Worm (Caenorhabditis elegans) whole organism, young adult: ENCODE measurements around the gene ascc-1.

Source experiments
- B0336.3 ChIP-seq: fragments of 200-800 bp; sonication (Bioruptor generic); IDR thresholded peaks from 2 replicates; pipeline ENCODE4 v1.3.6; 2022; ENCODE audit warnings: missing genetic modification characterization, missing compliant biosample characterization
- C17E4.6 ChIP-seq: fragments of 200-800 bp; sonication (Bioruptor generic); IDR thresholded peaks from 2 replicates; pipeline ENCODE4 v1.3.6; 2022; ENCODE audit warnings: missing genetic modification reagents, missing genetic modification characterization, missing compliant biosample characterization
- F52B5.7 ChIP-seq: sonication (generic microtip); optimal IDR thresholded peaks from 2 replicates; lab custom pipeline; 2016; ENCODE audit warnings: mild to moderate bottlenecking, missing genetic modification characterization, missing compliant biosample characterization
- F57A8.1 ChIP-seq: fragments of 200-800 bp; sonication (Bioruptor generic); optimal IDR thresholded peaks from 2 replicates; lab custom pipeline; 2018; ENCODE audit warnings: mild to moderate bottlenecking, missing genetic modification characterization, moderate library complexity, missing compliant biosample characterization
- Y53F4B.3 ChIP-seq: fragments of 200-800 bp; sonication (Bioruptor generic); IDR thresholded peaks from 2 replicates; pipeline ENCODE4 v1.3.6; 2022; ENCODE audit warnings: missing genetic modification reagents, missing genetic modification characterization, missing compliant biosample characterization
- Y53G8AR.9 ChIP-seq: fragments of 200-800 bp; sonication (Bioruptor generic); conservative IDR thresholded peaks from 2 replicates; pipeline ENCODE4 v1.3.6; 2022; ENCODE audit warnings: missing genetic modification reagents, missing genetic modification characterization, missing compliant biosample characterization
- Y79H2A.3 ChIP-seq: fragments of 200-800 bp; sonication (Bioruptor generic); conservative IDR thresholded peaks from 2 replicates; pipeline ENCODE4 v1.3.6; 2022; ENCODE audit warnings: missing genetic modification reagents, missing genetic modification characterization, missing compliant biosample characterization
- Y95B8A.8 ChIP-seq: fragments of 200-800 bp; sonication (Bioruptor generic); IDR thresholded peaks from 2 replicates; pipeline ENCODE4 v1.3.6; 2022; ENCODE audit warnings: missing genetic modification reagents, missing genetic modification characterization, missing compliant biosample characterization
- attf-5 ChIP-seq: fragments of 200-800 bp; sonication (Bioruptor generic); optimal IDR thresholded peaks from 2 replicates; lab custom pipeline; 2018; ENCODE audit warnings: mild to moderate bottlenecking, missing genetic modification characterization, missing compliant biosample characterization
- bed-2 ChIP-seq: fragments of 200-800 bp; sonication (Bioruptor generic); IDR thresholded peaks from 2 replicates; pipeline ENCODE4 v1.3.6; 2022; ENCODE audit warnings: missing genetic modification reagents, missing genetic modification characterization, missing compliant biosample characterization
- ceh-58 ChIP-seq: fragments of 200-800 bp; sonication (Bioruptor generic); IDR thresholded peaks from 2 replicates; pipeline ENCODE4 v1.3.6; 2022; ENCODE audit warnings: missing genetic modification characterization, missing compliant biosample characterization
- chd-7 ChIP-seq: sonication (generic microtip); optimal IDR thresholded peaks from 2 replicates; lab custom pipeline; 2016; ENCODE audit warnings: mild to moderate bottlenecking, missing genetic modification characterization, moderate library complexity, missing compliant biosample characterization
- dox-1 ChIP-seq: fragments of 200-800 bp; sonication (Bioruptor generic); IDR thresholded peaks from 2 replicates; pipeline ENCODE4 v1.3.6; 2022; ENCODE audit warnings: missing genetic modification reagents, missing genetic modification characterization, missing compliant biosample characterization
- dpl-1 ChIP-seq: fragments of 150-350 bp; optimal IDR thresholded peaks from 2 replicates; lab custom pipeline; 2014; ENCODE audit warnings: missing biosample characterization, missing genetic modification reagents, missing genetic modification characterization
- efl-1 ChIP-seq: fragments of 150-350 bp; optimal IDR thresholded peaks from 2 replicates; lab custom pipeline; 2014; ENCODE audit warnings: missing biosample characterization, missing genetic modification reagents, missing genetic modification characterization
- ekl-4 ChIP-seq: fragments of 200-800 bp; sonication (Bioruptor generic); IDR thresholded peaks from 2 replicates; pipeline ENCODE4 v1.3.6; 2022; ENCODE audit warnings: missing genetic modification reagents, missing genetic modification characterization, missing compliant biosample characterization
- ets-4 ChIP-seq: fragments of 200-800 bp; sonication (Bioruptor generic); optimal IDR thresholded peaks from 2 replicates; lab custom pipeline; 2018; ENCODE audit warnings: mild to moderate bottlenecking, missing genetic modification characterization, missing compliant biosample characterization
- hmg-1.2 ChIP-seq: fragments of 200-800 bp; sonication (Bioruptor generic); IDR thresholded peaks from 2 replicates; pipeline ENCODE4 v1.3.6; 2022; ENCODE audit warnings: missing genetic modification reagents, missing genetic modification characterization, missing compliant biosample characterization
- hmg-20 ChIP-seq: fragments of 200-800 bp; sonication (Bioruptor generic); IDR thresholded peaks from 2 replicates; pipeline ENCODE4 v1.3.6; 2022; ENCODE audit warnings: missing genetic modification reagents, missing genetic modification characterization, missing compliant biosample characterization
- hrde-1 ChIP-seq: sonication (generic microtip); optimal IDR thresholded peaks from 2 replicates; lab custom pipeline; 2016; ENCODE audit warnings: missing genetic modification characterization, mild to moderate bottlenecking, missing compliant biosample characterization, moderate library complexity, missing genotype, missing genetic modification reagents, borderline replicate concordance
- hsf-1 ChIP-seq: fragments of 200-800 bp; sonication (Bioruptor generic); IDR thresholded peaks from 2 replicates; pipeline ENCODE4 v1.3.6; 2022; ENCODE audit warnings: missing genetic modification reagents, missing genetic modification characterization, missing compliant biosample characterization
- let-607 ChIP-seq, 2 experiments: fragments of 200-800 bp in 1 of 2; sonication (Bioruptor generic) in 1 of 2; sonication (generic microtip) in 1 of 2; optimal IDR thresholded peaks; 2 replicates each; lab custom pipeline; 2016 to 2018; ENCODE audit warnings: mild to moderate bottlenecking in 2 of 2, missing compliant biosample characterization in 2 of 2, missing genetic modification characterization in 2 of 2, moderate library complexity in 2 of 2, missing genotype in 1 of 2
- lin-26 ChIP-seq: fragments of 200-800 bp; sonication (Bioruptor generic); IDR thresholded peaks from 2 replicates; pipeline ENCODE4 v1.3.6; 2022; ENCODE audit warnings: missing genetic modification reagents, missing genetic modification characterization, missing compliant biosample characterization
- lin-35 ChIP-seq, 3 experiments: fragments of 150-350 bp in 2 of 3; sonication (generic microtip) in 1 of 3; optimal IDR thresholded peaks; 2 replicates each; lab custom pipeline; 2014 to 2018; ENCODE audit warnings: missing biosample characterization in 3 of 3, missing genetic modification characterization in 3 of 3, missing genetic modification reagents in 3 of 3
- lsl-1 ChIP-seq: fragments of 200-800 bp; sonication (Bioruptor generic); optimal IDR thresholded peaks from 2 replicates; lab custom pipeline; 2018; ENCODE audit warnings: mild to moderate bottlenecking, missing genetic modification characterization, moderate library complexity, missing compliant biosample characterization
- madf-6 ChIP-seq: fragments of 200-800 bp; sonication (Bioruptor generic); IDR thresholded peaks from 2 replicates; pipeline ENCODE4 v1.3.6; 2022; ENCODE audit warnings: missing genetic modification reagents, missing genetic modification characterization, missing compliant biosample characterization
- mes-4 ChIP-seq: sonication (generic microtip); optimal IDR thresholded peaks from 2 replicates; lab custom pipeline; 2016; ENCODE audit warnings: missing genotype, missing genetic modification characterization, missing compliant biosample characterization
- nfya-2 ChIP-seq: fragments of 200-800 bp; sonication (Bioruptor generic); IDR thresholded peaks from 2 replicates; pipeline ENCODE4 v1.3.6; 2022; ENCODE audit warnings: missing genetic modification reagents, missing genetic modification characterization, missing compliant biosample characterization
- nhr-80 ChIP-seq: sonication (generic microtip); optimal IDR thresholded peaks from 2 replicates; lab custom pipeline; 2016; ENCODE audit warnings: missing genetic modification characterization, missing compliant biosample characterization
- pbrm-1 ChIP-seq: fragments of 200-800 bp; sonication (Bioruptor generic); IDR thresholded peaks from 2 replicates; pipeline ENCODE4 v1.3.6; 2022; ENCODE audit warnings: missing genetic modification reagents, missing genetic modification characterization, missing compliant biosample characterization
- rcor-1 ChIP-seq: fragments of 200-800 bp; sonication (Bioruptor generic); IDR thresholded peaks from 2 replicates; pipeline ENCODE4 v1.3.6; 2022; ENCODE audit warnings: missing genetic modification reagents, missing genetic modification characterization, missing compliant biosample characterization
- rec-8 ChIP-seq, 2 experiments: sonication (generic microtip); optimal IDR thresholded peaks; 2 replicates each; lab custom pipeline; 2016; ENCODE audit warnings: mild to moderate bottlenecking in 2 of 2, missing genetic modification characterization in 2 of 2, missing genetic modification reagents in 2 of 2, missing genotype in 2 of 2, missing biosample characterization in 1 of 2, missing compliant biosample characterization in 1 of 2, moderate library complexity in 1 of 2
- rpc-1 ChIP-seq, 2 experiments: fragments of 150-350 bp in 1 of 2; sonication (generic microtip) in 1 of 2; optimal IDR thresholded peaks; 2 replicates each; lab custom pipeline; 2014 to 2018; ENCODE audit warnings: missing biosample characterization in 1 of 2, missing genetic modification characterization in 1 of 2, missing genetic modification reagents in 1 of 2, missing genotype in 1 of 2
- snpc-3.4 ChIP-seq: sonication (generic microtip); optimal IDR thresholded peaks from 2 replicates; lab custom pipeline; 2017; ENCODE audit warnings: missing genetic modification characterization, mild to moderate bottlenecking, missing compliant biosample characterization, antibody characterized with exemption, moderate library complexity, missing genotype, missing genetic modification reagents
- sptf-2 ChIP-seq: fragments of 200-800 bp; sonication (Bioruptor generic); optimal IDR thresholded peaks from 2 replicates; lab custom pipeline; 2018; ENCODE audit warnings: mild to moderate bottlenecking, missing genetic modification characterization, missing compliant biosample characterization
- tlf-1 ChIP-seq: fragments of 200-800 bp; sonication (Bioruptor generic); optimal IDR thresholded peaks from 2 replicates; lab custom pipeline; 2018; ENCODE audit warnings: mild to moderate bottlenecking, missing genetic modification characterization, missing compliant biosample characterization
- xnd-1 ChIP-seq: sonication (generic microtip); optimal IDR thresholded peaks from 2 replicates; lab custom pipeline; 2016; ENCODE audit warnings: missing genotype, missing genetic modification reagents, missing genetic modification characterization, missing compliant biosample characterization
- zfh-2 ChIP-seq: fragments of 200-800 bp; sonication (Bioruptor generic); conservative IDR thresholded peaks from 2 replicates; pipeline ENCODE4 v1.3.6; 2022; ENCODE audit warnings: missing genetic modification reagents, missing genetic modification characterization, missing compliant biosample characterization
- zim-3 ChIP-seq: sonication (generic microtip); optimal IDR thresholded peaks from 2 replicates; lab custom pipeline; 2017; ENCODE audit warnings: mild to moderate bottlenecking, missing genetic modification characterization, moderate library complexity, missing compliant biosample characterization
- ztf-22 ChIP-seq: fragments of 200-800 bp; sonication (Bioruptor generic); optimal IDR thresholded peaks from 2 replicates; lab custom pipeline; 2018; ENCODE audit warnings: mild to moderate bottlenecking, missing genetic modification characterization, moderate library complexity, missing compliant biosample characterization

The ascc-1 gene

ce11 chrII:55204-55603, 2.3 kb upstream of the ascc-1 start, which contains the start of gene tre-5 (continued):
- TF ChIP-seq zim-3 (tag; lab: Kevin White, UChicago) (no peak), rcor-1 (no peak)

ce11 chrII:57873-58272, 403 bp downstream of the ascc-1 start:
- TF ChIP-seq xnd-1 (tag; lab: Kevin White, UChicago): peak; percentile 17
- TF ChIP-seq B0336.3 (GFP tag; lab: Robert Waterston, UW): peak; percentile 59; the same call in 1 of the 2 replicates
- TF ChIP-seq pbrm-1: peak; percentile 55; the same call in 1 of the 2 replicates
- TF ChIP-seq dpl-1 (GFP tag; lab: Kevin White, UChicago): peak; percentile 16
- 0 out of 2 replicates have a peak, but pooled peaks have one; percentile 45 for TF ChIP-seq ekl-4 (GFP tag; lab: Robert Waterston, UW)
- peak; percentile 10 for TF ChIP-seq efl-1 (GFP tag; lab: Kevin White, UChicago)
- TF ChIP-seq attf-5: no peak
- TF ChIP-seq madf-6: peak; percentile 66
- no peak for TF ChIP-seq rcor-1

DNA sequence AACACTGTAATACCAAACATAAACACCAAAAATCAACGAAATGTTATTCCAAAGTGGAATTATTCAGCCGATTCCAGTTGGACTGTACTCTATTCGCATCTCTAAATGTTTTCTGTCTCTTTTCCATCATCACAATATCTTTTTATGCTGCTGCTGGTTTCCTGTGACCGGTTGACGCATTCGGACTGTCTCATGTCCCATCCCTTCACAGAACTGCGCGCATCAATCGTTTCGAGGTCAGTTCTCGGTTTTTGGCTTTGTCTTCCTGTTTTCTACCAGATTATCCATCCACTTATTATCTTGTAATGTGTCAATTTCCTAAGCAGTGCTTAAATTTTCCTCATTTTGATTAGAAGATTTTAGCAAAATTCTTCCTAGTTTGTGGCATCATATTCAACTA, 2.6 kb downstream of the ascc-1 start:
- TF ChIP-seq Y95B8A.8 (GFP tag; lab: Robert Waterston, UW): no peak
- TF ChIP-seq mes-4 (tag; lab: Kevin White, UChicago): no peak
- no peak for TF ChIP-seq ztf-22
- TF ChIP-seq ceh-58 (GFP tag; lab: Robert Waterston, UW): no peak
- TF ChIP-seq dox-1: no peak
- TF ChIP-seq lsl-1: no peak
- TF ChIP-seq chd-7 (tag; lab: Kevin White, UChicago): no peak
- TF ChIP-seq hsf-1 (GFP tag; lab: Robert Waterston, UW): no peak
- TF ChIP-seq Y79H2A.3 (GFP tag; lab: Robert Waterston, UW): no peak
- no peak for TF ChIP-seq sptf-2
- TF ChIP-seq rpc-1 (optimal IDR thresholded peaks at IDR 0.05; lab: Kevin White, UChicago): no peak
- TF ChIP-seq rpc-1 (tag; optimal IDR thresholded peaks at IDR 0.05; lab: Kevin White, UChicago): no peak

DNA sequence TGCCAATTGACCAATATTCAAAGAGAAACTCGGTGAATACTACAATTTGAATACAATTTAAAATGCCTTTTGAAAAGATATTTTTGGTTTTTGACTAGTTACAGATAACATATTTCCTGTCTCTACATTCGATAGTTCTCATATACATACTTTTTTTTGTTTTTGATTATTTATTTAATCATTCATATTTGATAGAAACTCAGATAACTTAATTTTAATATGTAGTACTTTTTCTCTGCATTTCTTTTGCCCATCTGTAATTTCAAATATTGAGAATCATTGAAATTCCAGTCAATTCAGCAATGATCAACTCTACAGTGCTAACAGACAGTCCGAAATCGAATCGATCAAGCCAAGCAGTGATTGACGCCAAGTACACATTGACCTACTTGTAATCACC, 3.5 kb downstream of the ascc-1 start, which contains the start of gene C23H3.2:
Gene C23H3.2, plus strand, starts transcription at position 301 of the 400 bp plus-strand sequence.
- no peak for TF ChIP-seq C17E4.6
- TF ChIP-seq nhr-80: no peak
- TF ChIP-seq ets-4 (GFP tag; lab: Kevin White, UChicago): no peak
- no peak for TF ChIP-seq let-607 (tag; optimal IDR thresholded peaks at IDR 0.05; lab: Kevin White, UChicago)
- no peak for TF ChIP-seq rcor-1
- no peak for TF ChIP-seq tlf-1 (GFP tag; lab: Kevin White, UChicago)
- TF ChIP-seq, all 124 proteins: peak for 0

ce11 chrII:65484-65883, 8.0 kb downstream of the ascc-1 start:
- TF ChIP-seq Y53F4B.3 (GFP tag; lab: Robert Waterston, UW): no peak
- TF ChIP-seq nhr-80: peak; percentile 61

DNA sequence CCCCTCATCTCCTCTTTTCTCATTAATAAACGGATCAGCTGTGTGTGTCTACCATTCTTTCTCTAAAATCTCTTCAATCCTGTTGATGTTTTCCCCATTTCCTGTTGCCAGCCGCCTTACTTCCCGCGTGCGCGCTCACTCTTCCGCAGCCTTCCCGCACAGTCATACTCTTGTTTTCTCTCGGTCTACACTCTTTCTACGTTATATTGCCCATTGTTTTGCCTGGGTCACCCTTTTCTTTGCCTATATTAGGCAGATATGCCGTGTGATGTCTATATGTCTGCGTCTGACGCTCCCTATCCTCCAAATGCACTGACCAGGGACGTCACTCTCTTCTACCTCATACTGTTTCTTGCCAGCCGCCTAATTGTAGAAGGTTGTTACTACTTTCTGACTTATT, 8.9 kb downstream of the ascc-1 start:
- TF ChIP-seq rcor-1 (no peak), lin-26 (GFP tag; lab: Robert Waterston, UW) (peak; percentile 67; the same call in 1 of the 2 replicates), hrde-1 (tag; lab: Kevin White, UChicago) (no peak), lin-35 (GFP tag; optimal IDR thresholded peaks at IDR 0.05; lab: Kevin White, UChicago) (no peak), madf-6 (peak; percentile 39; the same call in 1 of the 2 replicates), rec-8 (tag; optimal IDR thresholded peaks at IDR 0.05; lab: Kevin White, UChicago) (no peak), snpc-3.4 (tag; lab: Kevin White, UChicago) (no peak), hmg-20 (GFP tag; lab: Robert Waterston, UW) (no peak), F52B5.7 (tag; lab: Kevin White, UChicago) (no peak), zfh-2 (GFP tag; lab: Robert Waterston, UW) (no peak), pbrm-1 (no peak), bed-2 (no peak), hmg-1.2 (GFP tag; lab: Robert Waterston, UW) (peak; percentile 71; the same call in 1 of the 2 replicates), F57A8.1 (GFP tag; lab: Kevin White, UChicago) (no peak), nfya-2 (GFP tag; lab: Robert Waterston, UW) (no peak), dox-1 (peak; percentile 44; the same call in 1 of the 2 replicates), Y53G8AR.9 (GFP tag; lab: Robert Waterston, UW) (no peak)
